Fruit fly (Drosophila melanogaster): ENCODE data around the gene Fife.

DNA sequence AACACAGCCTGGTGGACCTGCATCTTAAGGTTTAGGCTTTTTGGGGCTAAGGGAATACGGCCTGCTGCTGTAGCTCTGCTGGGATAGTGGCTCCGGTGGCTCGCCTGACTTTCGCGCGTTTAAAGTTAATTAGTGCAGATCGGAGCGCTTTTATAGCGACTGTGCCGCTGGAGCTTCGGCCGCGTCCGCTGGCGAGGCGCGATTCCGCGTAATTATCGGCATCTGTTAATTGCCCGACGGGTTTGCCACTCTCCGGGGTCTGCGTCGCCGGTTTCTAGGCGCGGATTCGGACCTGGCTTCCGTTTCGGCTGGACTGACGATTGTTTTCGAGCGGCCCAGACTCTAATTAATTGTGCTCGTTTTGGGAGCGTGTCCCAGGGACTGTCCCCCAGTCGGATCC, 68.2 kb downstream of the Fife start, which contains the start of gene CG14949:
- TF ChIP-seq CTCF (optimal IDR thresholded peaks at IDR 0.05) = no peak
- no peak for TF ChIP-seq CG8478 (optimal IDR thresholded peaks at IDR 0.05)

All from S2 (cell line).